Worm (Caenorhabditis elegans) whole organism, L1 larva: Measurements from ENCODE around the gene T05A8.6.

Experiments used
- aly-2 ChIP-seq: fragments of 150-350 bp; optimal IDR thresholded peaks from 2 replicates; lab custom pipeline; 2014; ENCODE audit warnings: missing biosample characterization, missing genetic modification characterization
- ceh-82 ChIP-seq, 3 experiments: fragments of 150-350 bp in 1 of 3; sonication (generic microtip) in 2 of 3; optimal IDR thresholded peaks; 2 replicates each; lab custom pipeline; 2014 to 2017; ENCODE audit warnings: missing biosample characterization in 3 of 3, missing genetic modification characterization in 3 of 3
- lir-3 ChIP-seq: sonication (generic microtip); optimal IDR thresholded peaks from 2 replicates; lab custom pipeline; 2016; ENCODE audit warnings: mild to moderate bottlenecking, missing genetic modification characterization, moderate library complexity, missing compliant biosample characterization; ENCODE audit not compliant: poor library complexity
- nhr-28 ChIP-seq: fragments of 150-350 bp; optimal IDR thresholded peaks from 2 replicates; lab custom pipeline; 2014; ENCODE audit warnings: missing biosample characterization, missing genetic modification characterization
- unc-98 ChIP-seq: fragments of 200-800 bp; sonication (Bioruptor generic); IDR thresholded peaks from 2 replicates; pipeline ENCODE4 v1.3.6; 2022; ENCODE audit warnings: missing genetic modification characterization, missing compliant biosample characterization

DNA sequence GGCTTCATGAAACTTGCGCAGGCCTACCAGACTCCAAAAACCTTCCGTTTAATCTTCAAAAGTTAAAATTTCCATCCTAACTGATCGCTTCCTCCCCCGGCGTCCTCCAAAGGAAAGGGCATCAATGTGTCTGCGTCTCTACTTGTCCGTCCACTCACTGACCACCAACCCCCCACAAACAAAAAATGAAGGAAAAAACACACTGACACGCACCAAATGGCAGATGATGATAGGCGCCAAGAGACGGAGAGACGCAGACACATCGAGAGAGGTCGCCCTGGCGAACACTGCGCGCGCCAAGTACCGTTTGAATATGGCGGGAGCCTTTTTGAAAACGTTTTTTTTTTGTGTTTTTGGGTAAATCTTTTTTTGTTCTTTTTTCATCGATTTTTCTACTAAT is 4.8 kb downstream of the T05A8.6 start:
- TF ChIP-seq unc-98 (GFP tag; lab: Robert Waterston, UW): no peak
- peak in 1 of 3 experiments; percentile 61 for TF ChIP-seq ceh-82 (tag; optimal IDR thresholded peaks at IDR 0.05; lab: Kevin White, UChicago)
- no peak for TF ChIP-seq aly-2 (tag; lab: Kevin White, UChicago)
- no peak for TF ChIP-seq nhr-28 (tag; lab: Kevin White, UChicago)
- no peak for TF ChIP-seq lir-3 (tag; lab: Kevin White, UChicago)
